Fruit fly (Drosophila melanogaster) whole organism, prepupa: ENCODE data around the gene Blos2.
A peak's percentile ranks its signal among the peaks of the same experiment; 100 is the strongest.

ENCODE experiments used
- CG1621 ChIP-seq: fragments of 200-800 bp; sonication (Bioruptor generic); optimal IDR thresholded peaks from 3 replicates; lab custom pipeline; 2018; ENCODE audit warnings: missing biosample characterization, mild to moderate bottlenecking, missing genetic modification characterization
- CG3032 ChIP-seq: fragments of 200-800 bp; optimal IDR thresholded peaks from 2 replicates; lab custom pipeline; 2019; ENCODE audit warnings: missing biosample characterization, mild to moderate bottlenecking, missing genetic modification characterization, moderate library complexity
- CG3919 ChIP-seq: fragments of 200-800 bp; sonication (Bioruptor generic); optimal IDR thresholded peaks from 3 replicates; lab custom pipeline; 2016; ENCODE audit warnings: missing biosample characterization, missing genetic modification characterization
- CG7368 ChIP-seq: fragments of 200-800 bp; sonication (Bioruptor generic); optimal IDR thresholded peaks from 3 replicates; lab custom pipeline; 2016; ENCODE audit warnings: missing biosample characterization, missing genetic modification characterization
- CG8319 ChIP-seq: fragments of 200-800 bp; sonication (Bioruptor generic); optimal IDR thresholded peaks from 3 replicates; lab custom pipeline; 2016; ENCODE audit warnings: missing biosample characterization, missing genetic modification characterization
- CG8632 ChIP-seq: fragments of 200-800 bp; sonication (Bioruptor generic); optimal IDR thresholded peaks from 3 replicates; lab custom pipeline; 2016; ENCODE audit warnings: missing biosample characterization, missing genetic modification characterization
- Gug ChIP-seq: fragments of 200-800 bp; sonication (Bioruptor generic); IDR thresholded peaks from 2 replicates; pipeline ENCODE4 v1.3.6; 2022; ENCODE audit warnings: missing biosample characterization, missing genetic modification characterization
- OdsH ChIP-seq: fragments of 200-800 bp; sonication (Bioruptor generic); optimal IDR thresholded peaks from 3 replicates; lab custom pipeline; 2016; ENCODE audit warnings: missing biosample characterization, missing genetic modification characterization
- fd59A ChIP-seq: fragments of 200-800 bp; sonication (Bioruptor generic); optimal IDR thresholded peaks from 2 replicates; lab custom pipeline; 2017; ENCODE audit warnings: missing biosample characterization, mild to moderate bottlenecking, missing genetic modification characterization, missing genetic modification reagents
- lz ChIP-seq: fragments of 200-800 bp; sonication (Bioruptor generic); optimal IDR thresholded peaks from 3 replicates; lab custom pipeline; 2016; ENCODE audit warnings: missing biosample characterization, missing genetic modification characterization
- net ChIP-seq: fragments of 200-800 bp; sonication (Bioruptor generic); optimal IDR thresholded peaks from 3 replicates; lab custom pipeline; 2016; ENCODE audit warnings: missing biosample characterization, missing genetic modification characterization

- TF ChIP-seq OdsH (GFP tag; lab: Kevin White, UChicago) (peak; percentile 78), CG1621 (no peak), CG8632 (GFP tag; lab: Kevin White, UChicago) (peak; percentile 60), lz (GFP tag; lab: Kevin White, UChicago) (peak; percentile 76), CG8319 (GFP tag; lab: Kevin White, UChicago) (peak; percentile 14), fd59A (peak; percentile 44), net (GFP tag; lab: Kevin White, UChicago) (peak; percentile 70), CG7368 (GFP tag; lab: Kevin White, UChicago) (peak; percentile 52), CG3032 (peak; percentile 73), Gug (peak; percentile 41), CG3919 (GFP tag; lab: Kevin White, UChicago) (peak; percentile 75)
Measured at dm6 chr3L:11061200-11061599, at the start of gene Blos2, which contains the start of gene CG6321.
